Fruit fly (Drosophila melanogaster): ENCODE data around the gene CG44574.

DNA sequence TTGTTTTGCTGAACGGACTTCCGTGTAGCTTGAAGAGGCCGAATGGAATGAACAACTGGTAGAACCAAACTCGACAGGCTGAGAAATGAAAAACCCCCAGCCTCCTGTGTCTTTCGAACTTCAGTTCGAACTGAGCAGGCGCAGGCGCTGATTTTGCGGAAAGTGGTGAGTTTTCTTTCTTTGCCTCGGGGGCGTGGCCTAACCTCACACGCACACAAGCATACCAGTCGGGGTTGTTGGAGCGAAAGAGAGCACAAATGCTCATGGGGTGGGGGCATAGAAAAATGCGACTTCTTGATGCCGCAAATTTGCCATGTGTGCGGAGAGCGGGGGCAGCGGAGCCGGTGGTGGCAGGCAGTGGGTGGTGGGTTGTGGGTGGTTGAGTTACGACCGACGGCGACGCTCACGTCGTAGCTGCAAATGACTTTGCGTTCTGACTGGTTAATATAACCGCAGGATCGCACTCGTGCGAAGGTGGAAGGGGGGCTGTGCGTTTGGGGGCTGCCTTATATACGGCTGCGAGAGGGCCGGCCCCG is 40.1 kb downstream of the CG44574 start, which contains the start of gene CG9016:
- no peak for TF ChIP-seq EcR (GFP tag; optimal IDR thresholded peaks at IDR 0.05)
- no peak for TF ChIP-seq usp (GFP tag; optimal IDR thresholded peaks at IDR 0.05)
